Fruit fly (Drosophila melanogaster): ENCODE measurements around the gene comm3.
A peak's percentile ranks its signal among the peaks of the same experiment; 100 is the strongest.

The comm3 gene

DNA sequence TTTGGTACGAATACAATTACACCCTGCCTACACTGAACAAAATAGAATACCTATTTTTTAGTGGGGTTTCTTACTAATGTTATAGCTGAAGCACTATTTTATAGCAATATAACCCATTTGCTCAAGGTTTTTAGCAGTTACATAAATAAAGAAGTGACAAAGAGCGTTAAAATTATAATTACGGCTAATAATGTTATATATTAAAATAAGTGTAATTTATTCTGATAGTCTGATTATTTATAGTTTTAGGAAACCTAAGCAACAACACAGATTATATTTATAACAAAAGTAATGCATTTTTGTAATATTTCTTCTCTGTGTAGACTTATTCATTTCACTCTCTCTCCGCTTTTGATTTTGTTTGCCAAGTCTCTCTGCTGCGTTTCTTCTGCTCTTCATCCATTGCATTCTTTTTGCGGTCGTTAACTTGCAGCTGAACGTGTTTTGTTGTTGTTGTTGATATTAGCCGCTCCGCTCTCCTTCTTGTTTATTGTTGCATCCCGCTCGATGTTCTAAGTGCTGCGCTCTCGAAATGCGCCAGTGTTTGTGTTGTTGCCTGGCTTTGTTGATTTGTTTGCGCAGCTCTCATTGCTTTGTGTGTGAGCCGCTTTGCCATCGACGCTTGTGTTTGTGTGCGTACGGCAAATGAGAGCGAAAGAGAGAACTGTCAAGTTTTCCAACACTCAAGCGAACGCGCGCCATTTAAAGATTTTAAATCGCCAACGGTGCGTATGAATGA lies 21.7 kb downstream of the comm3 start (continued):
- TF ChIP-seq Dfd (GFP tag; optimal IDR thresholded peaks at IDR 0.05) (no peak), lab (GFP tag; optimal IDR thresholded peaks at IDR 0.05) (peak; percentile 90), ken (GFP tag; IDR thresholded peaks at IDR 0.05) (peak; percentile 63; the same call in 2 of the 3 replicates), Doc3 (GFP tag; IDR thresholded peaks at IDR 0.05; ENCODE audit: partially characterized antibody) (no peak), yki (optimal IDR thresholded peaks at IDR 0.05) (peak; percentile 5), CG15514 (GFP tag; optimal IDR thresholded peaks at IDR 0.05) (peak; percentile 57), CG14014 (GFP tag; IDR thresholded peaks at IDR 0.05) (peak; percentile 76), CG12236 (GFP tag; optimal IDR thresholded peaks at IDR 0.05) (no peak), luna (GFP tag; optimal IDR thresholded peaks at IDR 0.05) (no peak), CG15696 (tag; optimal IDR thresholded peaks at IDR 0.05) (peak; percentile 50), H2.0 (GFP tag; IDR thresholded peaks at IDR 0.05) (peak; percentile 75), zen (tag; optimal IDR thresholded peaks at IDR 0.05) (peak; percentile 79), caup (GFP tag; optimal IDR thresholded peaks at IDR 0.05; ENCODE audit: severe bottlenecking) (peak; percentile 81), slou (GFP tag; optimal IDR thresholded peaks at IDR 0.05) (peak; percentile 81), stwl (tag; optimal IDR thresholded peaks at IDR 0.05) (no peak), oc (tag; optimal IDR thresholded peaks at IDR 0.05) (peak; percentile 88), slp2 (GFP tag; optimal IDR thresholded peaks at IDR 0.05) (no peak), Taf1 (GFP tag; IDR thresholded peaks at IDR 0.05) (peak; percentile 31; the same call in 1 of the 2 replicates), CG4820 (GFP tag; optimal IDR thresholded peaks at IDR 0.05) (peak; percentile 89), Ada2b (GFP tag; IDR thresholded peaks at IDR 0.05) (peak; percentile 83), B-H2 (GFP tag; optimal IDR thresholded peaks at IDR 0.05) (peak; percentile 44), Kr (GFP tag; optimal IDR thresholded peaks at IDR 0.05) (no peak), CoRest (tag; optimal IDR thresholded peaks at IDR 0.05) (peak; percentile 97), CG10959 (GFP tag; IDR thresholded peaks at IDR 0.05) (peak; percentile 7; the same call in 1 of the 2 replicates), vvl (GFP tag; IDR thresholded peaks at IDR 0.05) (peak; percentile 84), lov (optimal IDR thresholded peaks at IDR 0.05) (no peak), lov (GFP tag; IDR thresholded peaks at IDR 0.05) (0 out of 3 replicates have a peak, but pooled peaks have one; percentile 19), Ets97D (GFP tag; optimal IDR thresholded peaks at IDR 0.05) (no peak), Adf1 (GFP tag; IDR thresholded peaks at IDR 0.05) (peak; percentile 59; the same call in 1 of the 2 replicates), CG3726 (GFP tag; IDR thresholded peaks at IDR 0.05) (peak; percentile 73; the same call in 2 of the 3 replicates), Stat92E (GFP tag; optimal IDR thresholded peaks at IDR 0.05) (peak in 1 of 3 experiments; percentile 74), Hey (tag; optimal IDR thresholded peaks at IDR 0.05) (no peak), CG11560 (tag; IDR thresholded peaks at IDR 0.05) (no peak; the same call in 2 of the 3 replicates), CG17328 (GFP tag; IDR thresholded peaks at IDR 0.05) (peak; percentile 74), danr (GFP tag; IDR thresholded peaks at IDR 0.05) (peak; percentile 52; the same call in 1 of the 2 replicates), her (GFP tag; optimal IDR thresholded peaks at IDR 0.05) (peak; percentile 50), CG17361 (GFP tag; IDR thresholded peaks at IDR 0.05) (peak; percentile 98), ro (GFP tag; IDR thresholded peaks at IDR 0.05) (peak; percentile 62; the same call in 1 of the 2 replicates), CG18619 (GFP tag; optimal IDR thresholded peaks at IDR 0.05) (peak; percentile 87), CG1233 (GFP tag; optimal IDR thresholded peaks at IDR 0.05) (peak; percentile 87), gsb (GFP tag; IDR thresholded peaks at IDR 0.05) (peak; percentile 65), crp (GFP tag; optimal IDR thresholded peaks at IDR 0.05) (peak in 1 of 2 experiments; percentile 43), sisA (GFP tag; IDR thresholded peaks at IDR 0.05) (peak; percentile 85), sug (tag; optimal IDR thresholded peaks at IDR 0.05) (peak; percentile 72), Dip2 (GFP tag; IDR thresholded peaks at IDR 0.05) (no peak), CG7556 (GFP tag; optimal IDR thresholded peaks at IDR 0.05) (peak; percentile 95), CG14050 (GFP tag; IDR thresholded peaks at IDR 0.05) (peak; percentile 63), pfk (GFP tag; optimal IDR thresholded peaks at IDR 0.05) (no peak), zen2 (GFP tag; IDR thresholded peaks at IDR 0.05; ENCODE audit: partially characterized antibody) (no peak)
